Worm (Caenorhabditis elegans) whole organism, midembryonic: Measurements from ENCODE around the gene igeg-1.

Source experiments
- T22C8.4 ChIP-seq: fragments of 200-800 bp; sonication (Bioruptor generic); IDR thresholded peaks from 2 replicates; pipeline ENCODE4 v1.3.6; 2022; ENCODE audit warnings: missing genetic modification characterization, missing compliant biosample characterization
- cog-1 ChIP-seq: sonication (generic microtip); optimal IDR thresholded peaks from 2 replicates; lab custom pipeline; 2016; ENCODE audit warnings: missing genetic modification characterization, missing compliant biosample characterization
- flt-1 ChIP-seq: fragments of 200-800 bp; sonication (Bioruptor generic); IDR thresholded peaks from 2 replicates; pipeline ENCODE4 v1.3.6; 2022; ENCODE audit warnings: missing genetic modification characterization, missing compliant biosample characterization
- ztf-29 ChIP-seq: fragments of 200-800 bp; sonication (Bioruptor generic); IDR thresholded peaks from 2 replicates; pipeline ENCODE4 v1.3.6; 2022; ENCODE audit warnings: missing genetic modification reagents, missing genetic modification characterization, missing compliant biosample characterization

DNA sequence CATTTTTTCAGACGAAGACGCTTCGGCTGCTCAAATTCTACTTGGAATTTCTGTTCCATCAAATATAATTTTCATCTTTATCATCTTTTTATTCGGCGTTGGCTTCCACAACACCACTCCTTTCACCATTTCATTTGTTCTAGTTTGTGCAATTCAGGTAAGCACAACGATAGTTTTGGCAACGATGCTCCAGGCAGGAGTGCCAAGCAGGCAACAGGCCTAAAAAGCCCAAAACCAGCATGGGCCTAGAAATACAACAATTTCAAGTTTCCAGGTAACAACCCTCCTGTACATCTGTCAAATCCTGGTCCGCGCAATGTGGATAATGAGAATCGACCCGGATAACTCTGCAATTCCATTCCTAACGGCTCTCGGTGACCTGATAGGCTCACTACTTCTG, 21.3 kb upstream of the igeg-1 start:
- TF ChIP-seq ztf-29 (GFP tag; lab: Robert Waterston, UW): no peak
- no peak for TF ChIP-seq cog-1 (tag; lab: Kevin White, UChicago)
- no peak for TF ChIP-seq T22C8.4
- TF ChIP-seq flt-1 (GFP tag; lab: Robert Waterston, UW): no peak
